Fruit fly (Drosophila melanogaster): ENCODE results near the gene tll.

Gene tll

DNA sequence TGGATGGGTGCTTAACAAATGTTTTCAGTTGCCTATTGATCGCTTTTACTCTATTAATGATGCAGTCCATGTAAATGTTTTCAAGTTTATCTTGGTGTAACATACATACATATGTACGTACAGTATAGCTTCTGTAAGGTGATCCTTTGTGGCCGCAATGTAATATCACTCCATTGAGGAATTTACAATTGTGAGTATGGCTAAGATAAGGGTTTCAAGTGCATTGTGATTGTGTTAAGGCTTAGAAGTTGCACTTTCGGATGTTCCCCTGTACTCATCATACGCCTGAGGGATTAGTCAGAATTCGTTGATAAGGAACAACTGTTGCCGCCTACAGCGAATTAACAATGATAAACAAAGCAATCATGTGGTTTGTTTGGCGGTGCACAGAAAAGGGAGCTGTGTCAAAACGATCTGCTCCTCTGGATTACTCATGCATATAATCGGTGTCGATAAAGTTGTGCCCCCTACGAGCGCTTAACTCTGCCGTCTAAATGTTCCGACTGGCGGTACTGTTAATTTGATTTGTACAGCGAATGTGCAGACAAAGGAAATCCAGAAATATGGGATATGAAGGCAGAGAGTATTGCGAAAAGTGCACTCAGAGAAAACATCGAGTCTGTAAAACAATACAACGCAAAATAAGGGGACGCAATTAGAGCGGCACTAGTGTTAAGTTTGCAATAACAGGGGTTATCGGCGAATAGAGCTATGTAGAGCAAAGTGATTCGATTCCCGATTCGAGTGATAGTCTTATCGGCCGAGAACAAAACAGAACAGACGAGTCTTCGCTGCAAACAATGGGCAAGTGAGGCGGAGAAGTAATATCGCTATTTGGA lies 35.8 kb downstream of the tll start (continued):
- TF ChIP-seq Optix (GFP tag; IDR thresholded peaks at IDR 0.05) (peak; percentile 57; the same call in 2 of the 3 replicates), Hand (GFP tag; optimal IDR thresholded peaks at IDR 0.05) (no peak), CG17186 (GFP tag; optimal IDR thresholded peaks at IDR 0.05) (no peak), Myb (GFP tag; optimal IDR thresholded peaks at IDR 0.05) (peak; percentile 42), CG13775 (GFP tag; optimal IDR thresholded peaks at IDR 0.05) (peak; percentile 9), rib (GFP tag; IDR thresholded peaks at IDR 0.05) (no peak), caup (GFP tag; optimal IDR thresholded peaks at IDR 0.05; ENCODE audit: severe bottlenecking) (peak; percentile 5), HLH54F (GFP tag; optimal IDR thresholded peaks at IDR 0.05) (peak; percentile 18), Bdp1 (GFP tag; optimal IDR thresholded peaks at IDR 0.05) (no peak), gt (GFP tag; IDR thresholded peaks at IDR 0.05) (no peak; the same call in 1 of the 2 replicates), Antp (GFP tag; optimal IDR thresholded peaks at IDR 0.05) (peak; percentile 62), CG1602 (GFP tag; optimal IDR thresholded peaks at IDR 0.05) (peak; percentile 39), CG18011 (GFP tag; optimal IDR thresholded peaks at IDR 0.05) (no peak), CG11247 (GFP tag; IDR thresholded peaks at IDR 0.05) (peak; percentile 71), pnt (GFP tag; optimal IDR thresholded peaks at IDR 0.05) (peak; percentile 52), H2.0 (GFP tag; IDR thresholded peaks at IDR 0.05) (peak; percentile 74), sd (tag; optimal IDR thresholded peaks at IDR 0.05) (no peak), CG6689 (GFP tag; IDR thresholded peaks at IDR 0.05) (peak; percentile 66), CG1647 (GFP tag; optimal IDR thresholded peaks at IDR 0.05) (peak; percentile 77), Hey (tag; optimal IDR thresholded peaks at IDR 0.05) (peak; percentile 66), bigmax (GFP tag; optimal IDR thresholded peaks at IDR 0.05) (no peak), CG9797 (GFP tag; optimal IDR thresholded peaks at IDR 0.05) (no peak), E2f1 (GFP tag; IDR thresholded peaks at IDR 0.05) (peak; percentile 59), Sry-δ (GFP tag; optimal IDR thresholded peaks at IDR 0.05) (peak; percentile 23), CG34224 (GFP tag; IDR thresholded peaks at IDR 0.05; ENCODE audit: partially characterized antibody) (no peak), CG16779 (GFP tag; IDR thresholded peaks at IDR 0.05) (0 out of 2 replicates have a peak, but pooled peaks have one; percentile 32), HmgZ (tag; optimal IDR thresholded peaks at IDR 0.05) (peak; percentile 5), sens-2 (GFP tag; IDR thresholded peaks at IDR 0.05) (no peak)

- peak; percentile 90 for TF ChIP-seq amos (GFP tag; IDR thresholded peaks at IDR 0.05; ENCODE audit: partially characterized antibody)
- TF ChIP-seq tna (GFP tag; IDR thresholded peaks at IDR 0.05; ENCODE audit: partially characterized antibody): peak; percentile 41
- TF ChIP-seq lab (GFP tag; optimal IDR thresholded peaks at IDR 0.05): peak; percentile 35
- no peak for TF ChIP-seq fd102C (GFP tag; optimal IDR thresholded peaks at IDR 0.05)
- TF ChIP-seq Spps (tag; optimal IDR thresholded peaks at IDR 0.05): peak; percentile 26
- peak; percentile 85 for TF ChIP-seq CG1603 (tag; optimal IDR thresholded peaks at IDR 0.05)
- TF ChIP-seq gfzf (GFP tag; optimal IDR thresholded peaks at IDR 0.05): peak; percentile 99
- peak; percentile 82 for TF ChIP-seq unc-4 (GFP tag; IDR thresholded peaks at IDR 0.05; ENCODE audit: partially characterized antibody)
- TF ChIP-seq row (GFP tag; IDR thresholded peaks at IDR 0.05): peak; percentile 31; the same call in 1 of the 3 replicates
- TF ChIP-seq CG9932 (GFP tag; IDR thresholded peaks at IDR 0.05): peak; percentile 49; the same call in 1 of the 2 replicates
- peak; percentile 48 for TF ChIP-seq HmgD (GFP tag; optimal IDR thresholded peaks at IDR 0.05)
- peak; percentile 91 for TF ChIP-seq abd-A (tag; optimal IDR thresholded peaks at IDR 0.05)
- TF ChIP-seq Six4 (GFP tag; optimal IDR thresholded peaks at IDR 0.05): no peak
- TF ChIP-seq Scr (GFP tag; IDR thresholded peaks at IDR 0.05; ENCODE audit: partially characterized antibody): peak; percentile 72
- peak; percentile 11 for TF ChIP-seq exex (tag; optimal IDR thresholded peaks at IDR 0.05)
- 0 out of 2 replicates have a peak, but pooled peaks have one; percentile 21 for TF ChIP-seq Atf6 (GFP tag; IDR thresholded peaks at IDR 0.05)
- TF ChIP-seq CG4854 (GFP tag; optimal IDR thresholded peaks at IDR 0.05): peak; percentile 30
- peak; percentile 54 for TF ChIP-seq Dp (GFP tag; optimal IDR thresholded peaks at IDR 0.05)
- TF ChIP-seq hkb (optimal IDR thresholded peaks at IDR 0.05): no peak
- TF ChIP-seq hkb (GFP tag; IDR thresholded peaks at IDR 0.05): 0 out of 2 replicates have a peak, but pooled peaks have one; percentile 22
These were observed 36.6 kb downstream of the tll start, which contains the start of gene Sap-r for dm6 chr3R:30888550-30889259. TSS of gene Sap-r (minus strand) at chr3R:30889062.
